Fruit fly (Drosophila melanogaster): ENCODE measurements around the gene CG42592.

The CG42592 gene

DNA sequence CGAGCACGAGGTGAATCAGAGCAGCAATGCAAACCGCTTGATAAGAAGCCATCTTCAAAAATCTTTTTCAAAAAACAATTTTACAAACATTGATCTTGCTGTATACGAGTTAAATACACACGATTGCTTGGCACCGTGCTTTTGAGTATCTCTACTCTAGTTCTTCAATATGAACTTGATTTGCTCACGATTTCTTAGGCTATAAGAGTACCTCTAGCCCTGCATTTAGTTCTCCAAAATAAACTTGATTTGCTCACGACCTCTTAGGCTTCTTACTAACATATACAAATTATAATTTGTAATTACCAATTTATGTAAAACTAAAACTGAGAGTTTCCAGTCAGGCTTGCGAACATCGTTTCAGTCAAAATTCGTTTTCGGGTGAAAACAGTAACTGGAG is at the start of gene CG42592:
CG42592 (minus strand) TSS at position 101 of the 400 bp plus-strand sequence.
- no peak for TF ChIP-seq CG17801 (GFP tag; optimal IDR thresholded peaks at IDR 0.05; ENCODE audit: partially characterized antibody)

DNA sequence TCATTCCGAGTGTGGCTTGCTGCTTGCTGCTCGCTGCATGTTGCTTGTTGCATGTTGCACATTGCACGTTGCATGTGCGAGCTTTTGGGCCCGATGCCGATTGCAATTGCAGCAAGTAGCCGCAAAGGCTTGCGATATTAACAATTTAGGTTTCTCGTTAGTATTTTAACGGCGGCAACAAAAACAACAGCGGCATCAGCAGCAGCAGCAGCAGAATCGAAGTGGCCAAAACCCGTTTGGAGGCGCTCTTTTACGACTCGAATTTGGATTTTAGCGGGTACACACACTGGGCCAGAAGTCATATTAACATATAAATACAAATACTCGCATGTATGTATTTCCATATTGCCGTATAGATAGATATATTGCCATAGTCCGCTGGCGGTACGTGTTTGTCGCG is 44.2 kb upstream of the CG42592 start:
- no peak for TF ChIP-seq CG17801 (GFP tag; optimal IDR thresholded peaks at IDR 0.05; ENCODE audit: partially characterized antibody)

DNA sequence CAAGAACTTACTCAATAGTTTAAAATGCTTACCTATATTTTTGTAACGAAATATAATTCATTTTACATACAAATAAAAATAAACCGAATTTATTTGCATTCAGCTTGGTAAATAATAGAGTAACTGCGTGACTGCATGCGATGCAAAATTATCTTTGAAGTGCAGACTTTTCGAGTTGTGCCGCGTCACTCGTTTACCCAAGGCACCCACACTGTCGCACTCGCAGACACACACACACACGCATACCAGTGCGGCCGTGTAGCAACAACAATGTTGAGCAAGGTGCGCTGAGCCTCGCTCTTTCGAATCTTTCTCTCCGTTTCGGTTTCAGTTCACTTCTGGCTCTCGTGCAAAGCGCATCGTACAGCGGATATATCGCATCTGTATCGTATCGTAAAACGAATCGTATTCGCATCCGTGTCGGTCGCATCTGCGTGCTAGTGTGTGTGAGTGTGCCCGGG is 40.7 kb upstream of the CG42592 start, which contains the start of gene CG31038:
CG31038 (plus strand) TSS at position 327 of the 461 bp plus-strand sequence.
- TF ChIP-seq CG17801 (GFP tag; optimal IDR thresholded peaks at IDR 0.05; ENCODE audit: partially characterized antibody): peak; percentile 27

DNA sequence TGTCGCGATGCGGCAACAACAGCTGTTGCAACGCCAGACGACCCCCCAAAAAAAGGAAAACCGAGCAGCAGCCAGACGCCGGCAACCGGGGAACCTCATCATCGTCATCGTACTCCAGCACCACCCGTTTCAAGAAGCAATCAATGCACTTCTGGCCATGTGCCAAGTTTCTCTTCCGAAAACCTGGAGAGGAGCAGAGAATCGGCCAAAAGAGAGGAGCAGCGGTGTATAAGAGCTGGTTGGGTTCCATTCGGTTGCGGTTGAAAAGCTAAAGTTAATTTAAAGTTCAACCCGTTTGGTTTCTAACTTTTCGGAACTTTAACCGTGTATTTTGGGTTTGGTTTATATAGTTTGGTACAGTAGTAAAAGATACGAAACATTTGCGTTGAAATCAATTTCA is 40.1 kb upstream of the CG42592 start:
- no peak for TF ChIP-seq CG17801 (GFP tag; optimal IDR thresholded peaks at IDR 0.05; ENCODE audit: partially characterized antibody)

DNA sequence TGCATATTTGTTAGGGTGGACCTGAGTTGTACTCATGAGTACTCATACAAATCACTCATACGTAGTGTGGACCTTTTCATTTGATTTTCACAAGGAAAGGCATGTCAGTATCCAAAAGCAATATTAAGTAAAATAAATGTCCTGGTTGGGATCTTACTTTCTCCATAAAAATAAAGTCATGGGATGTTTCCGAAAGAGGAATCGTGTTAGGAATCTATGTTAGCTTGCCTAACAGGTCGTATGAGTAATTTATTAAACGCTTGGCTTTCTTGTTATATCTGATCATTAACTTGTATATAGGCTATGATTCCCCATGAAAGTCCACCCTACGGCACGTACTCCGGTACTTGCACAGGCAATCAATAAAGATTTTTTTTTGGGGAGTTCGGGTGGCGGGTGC is 39.7 kb upstream of the CG42592 start:
- peak; percentile 50 for TF ChIP-seq CG17801 (GFP tag; optimal IDR thresholded peaks at IDR 0.05; ENCODE audit: partially characterized antibody)

DNA sequence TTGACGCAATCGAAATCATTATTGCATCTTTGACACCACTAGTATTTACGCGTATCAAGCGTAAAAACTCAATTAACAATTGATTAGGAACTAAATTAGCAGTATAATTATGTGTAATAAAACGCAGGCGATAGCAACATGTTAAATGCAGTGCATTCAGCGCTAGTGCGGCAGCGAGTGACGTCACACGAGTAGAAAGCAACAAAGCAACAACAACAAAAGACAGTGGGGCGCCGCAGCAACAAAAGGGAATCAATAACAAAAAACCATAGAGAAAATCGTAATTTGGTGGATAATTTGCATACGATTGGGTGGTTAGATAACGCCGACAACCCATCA is 33.2 kb upstream of the CG42592 start, which contains the start of gene CG34133:
CG34133 (plus strand) TSS at position 16 of the 339 bp plus-strand sequence.
- no peak for TF ChIP-seq CG17801 (GFP tag; optimal IDR thresholded peaks at IDR 0.05; ENCODE audit: partially characterized antibody)

DNA sequence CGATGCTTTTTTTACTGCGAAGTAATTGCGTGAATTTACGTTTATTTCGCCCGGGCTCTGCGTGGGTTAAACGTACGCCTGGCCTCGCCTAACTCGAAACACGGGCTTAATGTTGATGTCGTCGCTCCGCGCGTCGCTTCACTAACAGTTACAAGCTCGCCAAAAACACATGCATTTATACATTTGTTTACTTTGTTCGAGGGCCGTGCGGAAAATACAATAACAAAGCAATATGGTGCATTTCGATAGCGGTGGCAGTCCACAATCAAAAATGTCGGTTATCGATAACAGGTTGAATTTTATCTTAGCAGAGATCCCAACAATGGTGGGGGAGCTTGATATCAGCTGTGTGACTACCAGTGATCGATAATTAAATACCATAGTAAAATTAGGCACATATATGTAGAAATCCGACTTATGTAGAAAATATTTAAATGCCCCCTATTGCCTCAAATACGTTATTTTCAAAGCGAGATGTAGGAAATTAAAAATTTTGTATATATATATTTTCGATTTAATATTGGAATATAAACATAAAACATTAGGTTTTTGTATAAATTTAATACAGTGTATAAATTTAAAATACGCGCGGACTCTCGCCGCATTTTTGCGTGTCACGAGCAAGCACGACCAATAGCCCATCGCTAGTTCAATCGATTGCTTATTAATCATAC is 32.7 kb upstream of the CG42592 start, which contains the start of gene Zip99C:
Zip99C (minus strand) TSS at position 220 of the 674 bp plus-strand sequence.
- TF ChIP-seq CG17801 (GFP tag; optimal IDR thresholded peaks at IDR 0.05; ENCODE audit: partially characterized antibody): peak; percentile 16

DNA sequence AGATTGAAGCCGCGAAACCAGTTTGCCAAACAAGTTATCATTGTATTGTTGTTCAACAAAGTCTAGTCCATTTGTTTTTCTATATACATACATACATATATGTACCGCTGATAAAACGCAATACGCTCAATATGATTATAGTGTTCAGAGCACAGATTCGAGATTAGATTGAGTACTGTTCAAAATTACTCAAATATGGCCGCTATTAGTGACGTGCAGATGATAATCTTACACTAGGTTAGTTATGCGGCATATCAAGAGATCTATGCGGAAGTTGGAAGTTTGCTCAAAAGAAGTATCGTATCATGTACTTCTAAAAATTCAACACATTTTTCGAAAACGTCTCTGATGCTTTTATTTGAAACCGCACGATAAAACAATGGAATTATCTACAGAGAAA is 31.8 kb upstream of the CG42592 start:
- TF ChIP-seq CG17801 (GFP tag; optimal IDR thresholded peaks at IDR 0.05; ENCODE audit: partially characterized antibody): no peak

DNA sequence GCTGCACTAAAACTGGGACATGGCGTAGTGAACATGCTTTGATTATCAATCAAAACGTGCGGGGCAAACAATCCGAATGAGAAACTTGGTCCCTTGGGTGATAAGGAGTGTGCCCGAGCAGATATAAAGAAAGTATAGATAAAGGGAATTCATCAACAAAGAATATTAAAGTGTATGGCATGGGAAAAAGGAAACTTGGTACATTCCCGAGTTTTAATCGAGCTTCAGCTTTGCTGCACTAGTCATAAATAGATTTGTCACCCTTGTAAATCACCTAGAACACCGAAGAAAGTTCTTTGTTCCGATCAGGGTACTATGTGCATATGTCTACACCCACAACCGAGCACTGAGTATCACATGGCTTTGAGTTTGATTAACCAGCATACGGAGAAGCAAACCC is 31.4 kb upstream of the CG42592 start:
- TF ChIP-seq CG17801 (GFP tag; optimal IDR thresholded peaks at IDR 0.05; ENCODE audit: partially characterized antibody): no peak

DNA sequence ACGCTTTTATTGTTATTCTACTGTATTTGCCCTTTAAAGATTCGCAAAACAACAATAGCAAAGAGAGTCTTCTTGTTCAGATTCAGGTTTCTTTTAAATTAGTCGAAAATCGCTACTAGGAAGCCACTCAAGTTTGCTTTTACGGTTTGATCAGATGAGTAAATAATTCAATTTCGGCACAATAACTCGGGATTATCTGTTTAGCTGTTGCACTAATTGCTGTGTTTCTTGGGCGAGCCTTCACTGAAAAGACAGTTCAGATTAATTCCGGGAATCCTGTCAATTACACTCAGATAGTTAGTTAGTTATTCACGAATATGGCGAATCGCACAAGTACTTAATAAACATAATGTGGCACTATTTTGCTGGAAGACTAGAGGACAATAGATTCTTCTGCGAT is 30.6 kb upstream of the CG42592 start:
- TF ChIP-seq CG17801 (GFP tag; optimal IDR thresholded peaks at IDR 0.05; ENCODE audit: partially characterized antibody): no peak

DNA sequence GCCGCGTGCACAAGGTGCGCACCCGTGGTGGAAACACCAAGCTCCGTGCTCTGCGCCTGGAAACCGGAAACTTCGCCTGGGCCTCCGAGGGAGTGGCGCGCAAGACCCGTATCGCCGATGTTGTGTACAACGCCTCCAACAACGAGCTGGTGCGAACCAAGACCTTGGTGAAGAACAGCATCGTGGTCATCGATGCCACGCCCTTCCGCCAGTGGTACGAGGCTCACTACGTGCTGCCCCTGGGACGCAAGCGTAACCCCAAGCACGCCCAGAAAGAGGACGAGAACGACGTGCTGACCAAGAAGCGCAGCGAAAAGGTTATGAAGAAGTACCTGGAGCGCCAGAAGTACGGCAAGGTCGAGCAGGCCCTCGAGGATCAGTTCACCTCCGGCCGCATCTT is 26.7 kb upstream of the CG42592 start:
- TF ChIP-seq CG17801 (GFP tag; optimal IDR thresholded peaks at IDR 0.05; ENCODE audit: partially characterized antibody): no peak

DNA sequence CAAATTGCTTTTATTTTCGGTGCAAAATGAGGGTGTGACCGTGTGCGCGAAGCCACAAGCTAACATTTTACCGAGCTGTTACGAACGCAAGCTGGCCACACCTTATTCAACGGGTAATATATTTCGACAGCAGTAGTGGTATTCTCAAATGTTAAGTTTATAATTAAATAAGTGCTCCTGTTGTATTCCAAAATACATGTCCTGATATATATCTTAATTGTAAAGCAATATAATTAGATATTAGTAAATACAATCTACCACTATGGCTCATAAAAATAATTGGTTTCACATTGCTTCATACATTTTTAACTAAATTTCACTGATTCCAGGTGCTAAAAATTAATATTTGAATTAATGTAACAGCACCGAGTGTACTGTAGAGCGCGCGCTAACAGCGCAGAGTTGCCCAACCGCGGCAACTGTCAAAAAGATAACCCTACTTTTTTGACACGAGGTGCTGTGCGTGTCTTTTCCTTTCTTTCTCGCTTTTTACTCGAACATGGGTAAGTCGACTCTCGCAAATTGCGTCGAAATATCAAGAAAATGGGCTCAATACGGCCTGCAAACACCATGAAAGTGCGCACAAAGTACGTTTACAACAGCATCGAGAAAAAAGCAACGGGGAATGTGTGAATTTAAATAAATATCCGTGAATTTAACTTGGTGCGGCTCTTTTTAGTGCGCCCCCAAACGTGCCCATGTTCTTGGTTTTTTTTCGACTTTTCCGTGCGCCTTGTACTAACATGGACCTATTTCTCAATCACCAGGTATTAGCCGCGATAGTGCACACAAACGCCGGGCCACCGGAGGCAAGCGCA is 25.6 kb upstream of the CG42592 start, which contains the start of the genes CG15514 and RpS8:
CG15514 (minus strand) TSS at position 63 of the 818 bp plus-strand sequence.
RpS8 (plus strand) TSS at position 151 of the 818 bp plus-strand sequence.
- peak; percentile 74 for TF ChIP-seq CG17801 (GFP tag; optimal IDR thresholded peaks at IDR 0.05; ENCODE audit: partially characterized antibody)

DNA sequence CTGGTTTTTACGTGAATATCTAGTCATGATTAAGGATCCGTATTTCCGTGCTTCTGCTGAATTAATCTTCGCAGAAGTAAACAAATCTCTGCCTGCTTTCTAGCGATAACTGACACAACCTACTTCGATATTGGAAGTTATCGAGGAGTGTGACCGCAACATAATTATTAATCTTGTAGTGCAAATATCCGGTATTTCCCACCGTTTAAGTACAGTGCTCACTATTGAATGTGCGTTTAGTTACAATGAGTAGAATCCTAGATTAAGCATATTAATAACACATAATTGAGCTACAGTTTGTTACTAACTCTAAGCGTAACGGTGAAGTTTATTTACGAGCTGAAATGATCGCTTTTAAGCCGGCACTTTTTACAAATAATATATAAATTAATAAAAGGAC is 23.7 kb upstream of the CG42592 start:
- TF ChIP-seq CG17801 (GFP tag; optimal IDR thresholded peaks at IDR 0.05; ENCODE audit: partially characterized antibody): peak; percentile 27

DNA sequence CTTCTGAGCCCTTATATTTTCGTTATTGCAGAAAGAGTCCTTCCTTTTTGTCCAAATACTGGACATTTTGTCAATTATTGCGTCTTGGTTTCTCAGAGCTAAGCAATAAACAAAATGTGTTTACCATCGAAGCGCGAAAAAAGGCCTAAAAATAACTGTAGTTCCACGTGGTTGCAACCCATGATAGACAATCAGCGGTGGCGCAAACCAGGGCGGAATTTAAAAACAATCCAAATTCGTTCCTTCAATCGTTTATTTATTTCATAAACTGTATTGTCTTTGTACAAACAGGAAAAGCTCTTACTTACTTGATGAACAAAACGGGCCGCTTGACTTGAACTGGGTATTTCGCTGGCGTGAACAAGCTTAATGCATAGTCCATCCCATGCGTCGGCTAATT is 22.7 kb upstream of the CG42592 start, which contains the start of gene CG7824:
CG7824 (minus strand) TSS at position 131 of the 400 bp plus-strand sequence.
- TF ChIP-seq CG17801 (GFP tag; optimal IDR thresholded peaks at IDR 0.05; ENCODE audit: partially characterized antibody): no peak

DNA sequence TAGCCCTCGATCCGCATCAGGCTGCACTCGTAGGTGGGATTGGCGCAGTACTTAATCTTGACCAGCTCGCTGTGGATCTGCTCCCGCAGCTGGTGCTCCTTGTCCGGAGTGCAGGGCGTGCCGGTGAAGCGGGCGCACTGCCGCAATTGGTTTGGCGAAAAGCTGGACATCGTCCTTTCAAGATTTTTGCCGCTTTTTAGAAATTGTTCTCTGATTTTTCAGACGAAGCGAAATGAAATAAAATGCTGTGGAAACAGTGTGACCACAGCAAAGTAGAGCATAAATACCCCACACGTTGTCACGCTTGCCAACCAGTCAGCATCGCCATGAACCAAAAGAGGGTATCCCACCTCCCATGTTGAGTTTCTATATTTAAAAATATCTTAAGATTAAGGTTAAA is 21.1 kb upstream of the CG42592 start, which contains the start of gene dgt1:
dgt1 (minus strand) TSS at position 264 of the 400 bp plus-strand sequence.
- TF ChIP-seq CG17801 (GFP tag; optimal IDR thresholded peaks at IDR 0.05; ENCODE audit: partially characterized antibody): no peak

DNA sequence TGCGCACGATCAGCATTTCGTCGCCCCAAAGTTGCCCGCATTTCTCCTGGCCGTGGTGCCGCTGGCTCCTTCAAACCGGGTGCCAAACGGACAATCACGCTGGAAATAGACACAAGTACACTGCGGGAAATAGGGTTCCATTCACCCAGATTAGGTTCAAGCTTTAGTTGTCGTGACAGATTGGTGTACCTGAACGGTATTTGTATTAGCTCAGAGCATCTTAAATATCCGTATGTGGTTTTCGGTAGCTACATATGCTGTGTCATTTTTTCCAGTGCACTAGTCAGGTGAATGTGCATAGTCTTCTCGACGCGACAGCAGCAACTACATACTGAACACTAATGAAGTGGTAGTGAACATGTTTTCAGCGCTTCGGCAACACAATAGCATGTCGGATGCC is 11.0 kb upstream of the CG42592 start:
- no peak for TF ChIP-seq CG17801 (GFP tag; optimal IDR thresholded peaks at IDR 0.05; ENCODE audit: partially characterized antibody)

Data from ovary, adult (tissue).